Worm (Caenorhabditis elegans) whole organism, late embryonic: ENCODE data around the gene gakh-1.
A peak's percentile ranks its signal among the peaks of the same experiment; 100 is the strongest.

Experiments
- C38D4.7 ChIP-seq: fragments of 200-800 bp; sonication (Bioruptor generic); optimal IDR thresholded peaks from 2 replicates; lab custom pipeline; 2018; ENCODE audit warnings: mild to moderate bottlenecking, missing genetic modification characterization, moderate library complexity, missing compliant biosample characterization
- K02D7.2 ChIP-seq: sonication (generic microtip); optimal IDR thresholded peaks from 2 replicates; lab custom pipeline; 2017; ENCODE audit warnings: mild to moderate bottlenecking, missing genetic modification characterization, missing compliant biosample characterization
- Y22D7AL.16 ChIP-seq: sonication (generic microtip); optimal IDR thresholded peaks from 2 replicates; lab custom pipeline; 2016; ENCODE audit warnings: missing genetic modification characterization, missing compliant biosample characterization
- ceh-14 ChIP-seq: sonication (generic microtip); optimal IDR thresholded peaks from 2 replicates; lab custom pipeline; 2016; ENCODE audit warnings: missing genotype, missing genetic modification characterization, missing compliant biosample characterization
- ceh-18 ChIP-seq: sonication (generic microtip); optimal IDR thresholded peaks from 2 replicates; lab custom pipeline; 2016; ENCODE audit warnings: missing genetic modification characterization, missing compliant biosample characterization
- ceh-22 ChIP-seq: sonication (generic microtip); optimal IDR thresholded peaks from 2 replicates; lab custom pipeline; 2017; ENCODE audit warnings: missing biosample characterization, missing genetic modification characterization
- ceh-45 ChIP-seq: fragments of 200-800 bp; sonication (Bioruptor generic); IDR thresholded peaks from 2 replicates; pipeline ENCODE4 v1.3.6; 2022; ENCODE audit warnings: missing genetic modification reagents, missing genetic modification characterization, missing compliant biosample characterization
- ceh-48 ChIP-seq: sonication (generic microtip); optimal IDR thresholded peaks from 2 replicates; lab custom pipeline; 2016; ENCODE audit warnings: missing genetic modification characterization, inconsistent platforms, missing compliant biosample characterization
- dmd-4 ChIP-seq: sonication (generic microtip); optimal IDR thresholded peaks from 2 replicates; lab custom pipeline; 2016; ENCODE audit warnings: borderline replicate concordance, missing genetic modification characterization, missing compliant biosample characterization
- dve-1 ChIP-seq: sonication (generic microtip); optimal IDR thresholded peaks from 2 replicates; lab custom pipeline; 2017; ENCODE audit warnings: antibody characterized with exemption, mild to moderate bottlenecking, missing genetic modification characterization, missing compliant biosample characterization
- eyg-1 ChIP-seq: sonication (generic microtip); optimal IDR thresholded peaks from 2 replicates; lab custom pipeline; 2016; ENCODE audit warnings: missing genotype, missing genetic modification characterization, missing compliant biosample characterization
- fax-1 ChIP-seq: sonication (generic microtip); optimal IDR thresholded peaks from 2 replicates; lab custom pipeline; 2016; ENCODE audit warnings: missing genotype, missing genetic modification characterization, missing compliant biosample characterization
- fkh-10 ChIP-seq: fragments of 150-350 bp; optimal IDR thresholded peaks from 2 replicates; lab custom pipeline; 2014; ENCODE audit warnings: missing biosample characterization, missing genetic modification reagents, missing genetic modification characterization
- gmeb-2 ChIP-seq: sonication (generic microtip); optimal IDR thresholded peaks from 2 replicates; lab custom pipeline; 2016; ENCODE audit warnings: missing genetic modification characterization, inconsistent platforms, missing compliant biosample characterization
- hlh-13 ChIP-seq: fragments of 200-800 bp; sonication (Bioruptor generic); optimal IDR thresholded peaks from 2 replicates; lab custom pipeline; 2018; ENCODE audit warnings: mild to moderate bottlenecking, missing genetic modification characterization, missing compliant biosample characterization
- hlh-30 ChIP-seq: sonication (generic microtip); optimal IDR thresholded peaks from 2 replicates; lab custom pipeline; 2017; ENCODE audit warnings: antibody characterized with exemption, missing genetic modification characterization, missing compliant biosample characterization; ENCODE audit not compliant: insufficient read depth
- hlh-6 ChIP-seq: sonication (generic microtip); optimal IDR thresholded peaks from 2 replicates; lab custom pipeline; 2016; ENCODE audit warnings: missing genotype, missing genetic modification characterization, missing compliant biosample characterization
- hlh-8 ChIP-seq: sonication (generic microtip); optimal IDR thresholded peaks from 2 replicates; lab custom pipeline; 2016; ENCODE audit warnings: missing genotype, missing genetic modification characterization, missing compliant biosample characterization
- lim-6 ChIP-seq: sonication (generic microtip); optimal IDR thresholded peaks from 2 replicates; lab custom pipeline; 2016; ENCODE audit warnings: missing genetic modification characterization, missing compliant biosample characterization
- lin-11 ChIP-seq: fragments of 200-800 bp; sonication (Bioruptor generic); optimal IDR thresholded peaks from 2 replicates; lab custom pipeline; 2018; ENCODE audit warnings: mild to moderate bottlenecking, missing genetic modification characterization, missing compliant biosample characterization
- nfya-1 ChIP-seq: sonication (generic microtip); optimal IDR thresholded peaks from 2 replicates; lab custom pipeline; 2017; ENCODE audit warnings: missing genetic modification characterization, mild to moderate bottlenecking, missing compliant biosample characterization, antibody characterized with exemption, moderate library complexity
- nhr-11 ChIP-seq: fragments of 150-350 bp; optimal IDR thresholded peaks from 2 replicates; lab custom pipeline; 2014; ENCODE audit warnings: missing biosample characterization, missing genetic modification characterization
- npax-4 ChIP-seq: sonication (generic microtip); optimal IDR thresholded peaks from 2 replicates; lab custom pipeline; 2016; ENCODE audit warnings: missing genetic modification characterization, missing compliant biosample characterization
- pat-9 ChIP-seq: fragments of 200-800 bp; sonication (Bioruptor generic); optimal IDR thresholded peaks from 2 replicates; lab custom pipeline; 2018; ENCODE audit warnings: mild to moderate bottlenecking, missing genetic modification characterization, moderate library complexity, missing compliant biosample characterization
- pha-2 ChIP-seq: sonication (generic microtip); optimal IDR thresholded peaks from 2 replicates; lab custom pipeline; 2017; ENCODE audit warnings: mild to moderate bottlenecking, missing genetic modification characterization, missing compliant biosample characterization
- ref-2 ChIP-seq: sonication (generic microtip); optimal IDR thresholded peaks from 2 replicates; lab custom pipeline; 2016; ENCODE audit warnings: missing genetic modification characterization, missing compliant biosample characterization
- rnt-1 ChIP-seq: sonication (generic microtip); optimal IDR thresholded peaks from 2 replicates; lab custom pipeline; 2016; ENCODE audit warnings: missing genetic modification characterization, missing compliant biosample characterization
- sox-4 ChIP-seq: sonication (generic microtip); optimal IDR thresholded peaks from 2 replicates; lab custom pipeline; 2017; ENCODE audit warnings: mild to moderate bottlenecking, missing genetic modification characterization, inconsistent platforms, missing compliant biosample characterization
- tbx-2 ChIP-seq: sonication (generic microtip); optimal IDR thresholded peaks from 2 replicates; lab custom pipeline; 2016; ENCODE audit warnings: missing genetic modification characterization, missing compliant biosample characterization
- unc-42 ChIP-seq: sonication (generic microtip); optimal IDR thresholded peaks from 2 replicates; lab custom pipeline; 2016; ENCODE audit warnings: missing genotype, missing genetic modification characterization, missing compliant biosample characterization
- unc-55 ChIP-seq: sonication (generic microtip); optimal IDR thresholded peaks from 2 replicates; lab custom pipeline; 2017; ENCODE audit warnings: missing biosample characterization, missing genetic modification reagents, missing genetic modification characterization
- ztf-16 ChIP-seq: sonication (generic microtip); optimal IDR thresholded peaks from 2 replicates; lab custom pipeline; 2017; ENCODE audit warnings: missing genetic modification characterization, missing compliant biosample characterization

Gene gakh-1

DNA sequence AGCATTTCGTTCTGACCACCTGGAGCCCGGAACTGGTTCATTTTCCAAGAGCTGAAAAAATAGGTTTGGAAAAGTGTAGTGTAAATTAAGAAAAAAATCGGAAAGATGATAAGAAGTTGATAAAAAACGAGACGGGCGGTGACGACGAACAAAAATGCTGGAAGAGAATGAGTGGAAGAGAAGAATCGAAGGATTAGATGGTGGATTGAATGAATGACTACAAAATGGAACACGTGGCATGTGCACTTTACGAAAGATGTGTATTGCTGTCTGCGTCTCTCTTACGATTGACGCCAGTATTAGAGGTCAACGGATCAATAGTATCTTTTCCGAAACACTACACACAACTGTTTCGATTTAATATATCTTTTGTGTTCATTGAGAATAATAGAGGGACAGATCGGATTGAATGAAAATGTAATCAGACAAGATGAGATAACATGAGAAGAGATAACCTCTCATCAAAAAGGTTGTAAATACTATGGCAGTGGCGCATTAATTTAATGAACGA, 1.6 kb upstream of the gakh-1 start, which contains the start of gene sft-4:
Gene sft-4, minus strand, starts transcription at position 51 of the 511 bp plus-strand sequence.
- no peak for TF ChIP-seq hlh-6 (tag; lab: Kevin White, UChicago)
- TF ChIP-seq ceh-48 (tag; lab: Kevin White, UChicago), result no peak
- no peak for TF ChIP-seq nhr-11 (tag; lab: Kevin White, UChicago)
- TF ChIP-seq hlh-30, result peak; percentile 56
- no peak for TF ChIP-seq gmeb-2
- TF ChIP-seq lim-6 (tag; lab: Kevin White, UChicago), result no peak
- no peak for TF ChIP-seq tbx-2 (tag; lab: Kevin White, UChicago)
- no peak for TF ChIP-seq pha-2
- TF ChIP-seq ztf-16 (tag; lab: Kevin White, UChicago), result no peak
- TF ChIP-seq C38D4.7, result no peak
- no peak for TF ChIP-seq eyg-1 (tag; lab: Kevin White, UChicago)
- no peak for TF ChIP-seq npax-4 (tag; lab: Kevin White, UChicago)
- TF ChIP-seq nfya-1, result peak; percentile 1

DNA sequence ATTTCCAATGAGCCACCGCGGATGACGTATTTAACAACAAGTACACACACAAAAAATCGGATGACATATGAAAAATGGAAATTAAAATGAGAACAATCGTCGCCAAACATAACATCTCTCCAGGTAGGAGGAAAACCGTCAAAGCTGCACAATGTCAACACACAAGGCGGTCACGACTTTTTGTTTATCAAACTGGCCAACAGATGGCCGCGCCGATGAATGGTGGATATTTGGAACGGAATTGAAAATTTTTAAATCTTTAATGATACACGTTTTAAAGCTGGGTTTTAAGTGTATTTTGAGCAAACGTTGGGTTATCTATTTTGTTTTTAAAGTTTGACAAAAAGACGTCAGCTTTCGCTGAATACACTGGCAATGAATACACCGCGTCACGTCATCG, 1.0 kb upstream of the gakh-1 start:
- TF ChIP-seq K02D7.2 (tag; lab: Kevin White, UChicago), result no peak
- TF ChIP-seq dmd-4 (tag; lab: Kevin White, UChicago), result no peak
- no peak for TF ChIP-seq fax-1 (tag; lab: Kevin White, UChicago)
- TF ChIP-seq ceh-18, result no peak
- TF ChIP-seq unc-55 (GFP tag; lab: Kevin White, UChicago), result no peak
- no peak for TF ChIP-seq fkh-10

DNA sequence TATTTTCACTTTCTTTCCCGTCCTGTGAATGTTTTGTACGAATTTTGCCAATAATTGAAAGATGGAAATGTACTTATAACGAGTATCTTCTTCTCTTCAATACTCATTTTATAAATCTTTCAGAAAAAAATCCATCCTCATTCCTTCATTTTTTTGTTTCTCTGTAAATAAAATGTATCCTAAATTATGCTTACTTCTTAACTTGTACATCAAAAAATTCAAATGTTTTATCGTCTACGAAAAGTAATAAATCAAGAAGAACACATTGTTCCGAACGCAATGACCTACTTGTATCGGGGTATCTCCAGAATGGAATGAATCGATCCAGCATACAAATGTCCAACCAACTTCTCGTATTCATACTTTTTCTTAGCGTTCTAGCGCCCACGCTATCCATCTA, 3.9 kb downstream of the gakh-1 start, which contains the start of gene F46G11.6:
Gene F46G11.6, plus strand, starts transcription at position 301 of the 400 bp plus-strand sequence.
- TF ChIP-seq fax-1 (tag; lab: Kevin White, UChicago), result no peak
- TF ChIP-seq ref-2 (tag; lab: Kevin White, UChicago), result no peak
- TF ChIP-seq rnt-1 (tag; lab: Kevin White, UChicago), result no peak
- TF ChIP-seq hlh-8, result no peak
- no peak for TF ChIP-seq ceh-14 (tag; lab: Kevin White, UChicago)
- TF ChIP-seq hlh-13 (GFP tag; lab: Kevin White, UChicago), result no peak
- no peak for TF ChIP-seq pat-9

DNA sequence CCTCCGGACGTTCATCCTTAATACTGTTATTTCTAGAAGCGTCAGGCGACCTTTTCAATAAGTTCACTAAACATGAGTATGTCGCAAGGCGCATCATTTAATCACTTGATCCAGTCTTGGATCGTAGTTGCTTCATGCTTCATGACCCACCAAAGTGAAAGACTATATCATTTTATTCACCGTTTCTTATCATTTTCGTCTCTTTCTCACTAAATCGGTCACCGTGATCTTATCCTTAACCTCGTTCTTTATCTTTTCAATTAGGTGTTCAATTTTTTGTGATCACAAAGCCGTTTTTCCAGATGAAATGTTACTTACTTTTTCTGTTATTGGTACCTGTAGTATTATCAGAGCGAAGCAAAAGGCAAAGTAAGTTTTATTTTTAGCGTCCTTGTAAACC, 5.6 kb downstream of the gakh-1 start, which contains the start of gene F46G11.2:
Gene F46G11.2, plus strand, starts transcription at position 301 of the 400 bp plus-strand sequence.
- TF ChIP-seq ceh-22 (tag; lab: Kevin White, UChicago) (no peak), eyg-1 (tag; lab: Kevin White, UChicago) (no peak), dmd-4 (tag; lab: Kevin White, UChicago) (no peak), hlh-13 (GFP tag; lab: Kevin White, UChicago) (no peak)
- TF ChIP-seq, all 69 proteins: peak for 0

DNA sequence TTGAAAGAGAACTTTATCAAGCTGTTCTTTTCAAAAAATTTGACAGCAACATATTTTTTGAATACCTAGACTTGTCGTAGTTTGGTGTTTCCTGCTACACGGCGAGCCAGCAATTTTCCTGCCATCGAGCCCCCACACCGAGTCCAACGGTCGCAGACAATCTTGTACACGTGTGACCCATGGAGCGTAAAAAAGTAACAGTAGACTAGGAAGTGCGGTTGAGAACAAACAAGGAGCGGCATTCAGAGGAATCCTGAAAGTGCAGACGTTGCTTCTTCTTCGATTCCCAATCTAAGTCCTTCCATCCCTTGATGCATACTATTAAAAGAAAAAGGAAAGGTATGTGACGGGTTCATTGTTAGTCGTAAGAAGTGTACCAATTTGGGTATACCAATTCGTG, 8.6 kb downstream of the gakh-1 start, which contains the start of gene twnk-1:
Gene twnk-1, plus strand, starts transcription at position 301 of the 400 bp plus-strand sequence.
- TF ChIP-seq C38D4.7, result no peak
- no peak for TF ChIP-seq sox-4 (tag; lab: Kevin White, UChicago)
- TF ChIP-seq Y22D7AL.16 (tag; lab: Kevin White, UChicago), result no peak
- no peak for TF ChIP-seq ceh-45 (GFP tag; lab: Robert Waterston, UW)
- TF ChIP-seq unc-42 (tag; lab: Kevin White, UChicago), result no peak
- no peak for TF ChIP-seq unc-55 (GFP tag; lab: Kevin White, UChicago)
- TF ChIP-seq eyg-1 (tag; lab: Kevin White, UChicago), result no peak
- no peak for TF ChIP-seq ztf-16 (tag; lab: Kevin White, UChicago)
- TF ChIP-seq lin-11 (tag; lab: Kevin White, UChicago), result no peak

DNA sequence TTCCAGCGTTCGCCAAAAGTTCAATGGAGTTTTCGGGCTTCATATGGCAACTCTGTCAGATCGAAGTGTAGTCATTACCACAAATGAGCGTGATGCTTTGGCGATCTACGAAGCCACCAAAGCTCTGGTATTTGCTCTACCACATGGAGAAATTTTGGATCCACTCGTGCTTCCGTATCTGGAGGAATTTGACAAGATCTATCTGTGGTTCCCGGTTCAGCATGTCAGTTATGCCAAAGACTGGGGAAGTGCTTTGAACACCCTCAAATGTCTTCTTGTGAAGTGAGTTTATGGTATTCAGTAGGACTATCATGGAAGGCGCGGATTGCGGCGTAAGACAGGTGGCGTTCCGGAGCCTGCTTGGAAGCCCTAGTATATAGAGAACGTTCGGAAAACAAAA, 12.1 kb downstream of the gakh-1 start:
- no peak for TF ChIP-seq tbx-2 (tag; lab: Kevin White, UChicago)
- TF ChIP-seq dve-1, result no peak
- TF ChIP-seq ceh-14 (tag; lab: Kevin White, UChicago), result no peak
